Fruit fly (Drosophila melanogaster) whole organism, embryonic: ENCODE results near the gene Ir87a.

Experiments
- CG10321 ChIP-seq: fragments of 200-800 bp; sonication (Bioruptor generic); IDR thresholded peaks from 2 replicates; pipeline ENCODE4 v1.3.6; 2022; ENCODE audit warnings: missing biosample characterization, missing genetic modification characterization
- CG11504 ChIP-seq: fragments of 200-800 bp; sonication (Bioruptor generic); optimal IDR thresholded peaks from 3 replicates; lab custom pipeline; 2019; ENCODE audit warnings: missing biosample characterization, mild to moderate bottlenecking, missing genetic modification characterization, moderate library complexity
- CG12219 ChIP-seq: fragments of 200-800 bp; sonication (Bioruptor generic); optimal IDR thresholded peaks from 3 replicates; lab custom pipeline; 2018; ENCODE audit warnings: missing biosample characterization, mild to moderate bottlenecking, missing genetic modification characterization
- CG12391 ChIP-seq: fragments of 200-800 bp; sonication (Bioruptor generic); optimal IDR thresholded peaks from 3 replicates; lab custom pipeline; 2018; ENCODE audit warnings: missing biosample characterization, mild to moderate bottlenecking, missing genetic modification characterization, moderate library complexity
- CG12769 ChIP-seq: fragments of 200-800 bp; sonication (Bioruptor generic); optimal IDR thresholded peaks from 2 replicates; lab custom pipeline; 2019; ENCODE audit warnings: missing biosample characterization, mild to moderate bottlenecking, missing genetic modification characterization, moderate library complexity
- CG13296 ChIP-seq: fragments of 200-800 bp; sonication (Bioruptor generic); optimal IDR thresholded peaks from 3 replicates; lab custom pipeline; 2018; ENCODE audit warnings: missing biosample characterization, mild to moderate bottlenecking, missing genetic modification characterization
- CG14710 ChIP-seq: fragments of 200-800 bp; sonication (Bioruptor generic); optimal IDR thresholded peaks from 3 replicates; lab custom pipeline; 2019; ENCODE audit warnings: missing biosample characterization, mild to moderate bottlenecking, missing genetic modification characterization, moderate library complexity
- CG1603 ChIP-seq: fragments of 200-800 bp; sonication (Bioruptor generic); optimal IDR thresholded peaks from 2 replicates; lab custom pipeline; 2019; ENCODE audit warnings: missing biosample characterization, mild to moderate bottlenecking, missing genetic modification characterization, moderate library complexity
- CG18262 ChIP-seq: fragments of 200-800 bp; optimal IDR thresholded peaks from 3 replicates; lab custom pipeline; 2019; ENCODE audit warnings: missing biosample characterization, mild to moderate bottlenecking, missing genetic modification characterization, moderate library complexity
- CG18764 ChIP-seq: fragments of 200-800 bp; sonication (Bioruptor generic); optimal IDR thresholded peaks from 3 replicates; lab custom pipeline; 2016; ENCODE audit warnings: missing biosample characterization, missing genetic modification characterization
- CG2202 ChIP-seq: fragments of 200-800 bp; sonication (Bioruptor generic); optimal IDR thresholded peaks from 2 replicates; lab custom pipeline; 2018; ENCODE audit warnings: missing biosample characterization, mild to moderate bottlenecking, missing genetic modification characterization
- CG30403 ChIP-seq: fragments of 200-800 bp; sonication (Bioruptor generic); optimal IDR thresholded peaks from 3 replicates; lab custom pipeline; 2016; ENCODE audit warnings: missing biosample characterization, missing genetic modification characterization
- CG30431 ChIP-seq: fragments of 200-800 bp; sonication (Bioruptor generic); optimal IDR thresholded peaks from 2 replicates; lab custom pipeline; 2017; ENCODE audit warnings: missing biosample characterization, missing genetic modification characterization
- CG31441 ChIP-seq: fragments of 200-800 bp; sonication (Bioruptor generic); IDR thresholded peaks from 2 replicates; pipeline ENCODE4 v1.3.6; 2022; ENCODE audit warnings: missing biosample characterization, missing genetic modification characterization
- CG3163 ChIP-seq: fragments of 200-800 bp; sonication (Bioruptor generic); optimal IDR thresholded peaks from 3 replicates; lab custom pipeline; 2016; ENCODE audit warnings: missing biosample characterization, missing genetic modification characterization
- CG33213 ChIP-seq: fragments of 200-800 bp; sonication (Bioruptor generic); optimal IDR thresholded peaks from 3 replicates; lab custom pipeline; 2016; ENCODE audit warnings: missing biosample characterization, missing genetic modification characterization
- CG6854 ChIP-seq: fragments of 200-800 bp; sonication (Bioruptor generic); optimal IDR thresholded peaks from 3 replicates; lab custom pipeline; 2017; ENCODE audit warnings: missing biosample characterization, mild to moderate bottlenecking, missing genetic modification characterization
- CG7357 ChIP-seq: fragments of 200-800 bp; sonication (Bioruptor generic); IDR thresholded peaks from 3 replicates; pipeline ENCODE4 v1.3.6; 2022; ENCODE audit warnings: missing biosample characterization, missing genetic modification characterization
- CG8388 ChIP-seq: fragments of 200-800 bp; sonication (Bioruptor generic); optimal IDR thresholded peaks from 2 replicates; lab custom pipeline; 2019; ENCODE audit warnings: missing biosample characterization, mild to moderate bottlenecking, missing genetic modification characterization, moderate library complexity
- CG8944 ChIP-seq: fragments of 200-800 bp; sonication (Bioruptor generic); optimal IDR thresholded peaks from 3 replicates; lab custom pipeline; 2016; ENCODE audit warnings: missing biosample characterization, missing genetic modification characterization
- CG9727 ChIP-seq: fragments of 200-800 bp; sonication (Bioruptor generic); optimal IDR thresholded peaks from 3 replicates; lab custom pipeline; 2017; ENCODE audit warnings: missing biosample characterization, mild to moderate bottlenecking, missing genetic modification characterization
- D ChIP-seq, 2 experiments: fragments of 200-800 bp in 1 of 2; fragments of >200 bp in 1 of 2; sonication (Bioruptor generic) in 1 of 2; optimal IDR thresholded peaks; 2 replicates in 1 of 2; 3 replicates in 1 of 2; lab custom pipeline; 2017; ENCODE audit warnings: mild to moderate bottlenecking in 1 of 2, missing biosample characterization in 1 of 2, missing genetic modification characterization in 1 of 2, missing genetic modification reagents in 1 of 2
- Deaf1 ChIP-seq: fragments of 200-800 bp; optimal IDR thresholded peaks from 3 replicates; lab custom pipeline; 2019; ENCODE audit warnings: missing biosample characterization, mild to moderate bottlenecking, missing genetic modification characterization, moderate library complexity
- Dfd ChIP-seq, 2 experiments: fragments of >200 bp; optimal IDR thresholded peaks; 2 replicates each; lab custom pipeline; 2017; ENCODE audit warnings: missing biosample characterization in 2 of 2, missing genetic modification characterization in 2 of 2
- Doc2 ChIP-seq: fragments of 200-800 bp; sonication (Bioruptor generic); IDR thresholded peaks from 2 replicates; pipeline ENCODE4 v1.3.6; 2022; ENCODE audit warnings: missing biosample characterization, missing genetic modification characterization
- H15 ChIP-seq: fragments of 200-800 bp; sonication (Bioruptor generic); IDR thresholded peaks from 3 replicates; pipeline ENCODE4 v1.3.6; 2022; ENCODE audit warnings: missing biosample characterization, missing genetic modification characterization
- Meics ChIP-seq: fragments of 200-800 bp; sonication (Bioruptor generic); optimal IDR thresholded peaks from 2 replicates; lab custom pipeline; 2017; ENCODE audit warnings: missing biosample characterization, mild to moderate bottlenecking, missing genetic modification characterization
- Mes4 ChIP-seq: fragments of 200-800 bp; sonication (Bioruptor generic); optimal IDR thresholded peaks from 2 replicates; lab custom pipeline; 2016; ENCODE audit warnings: missing biosample characterization, missing genetic modification characterization
- NK7.1 ChIP-seq: fragments of 200-800 bp; sonication (Bioruptor generic); optimal IDR thresholded peaks from 3 replicates; lab custom pipeline; 2016; ENCODE audit warnings: missing biosample characterization, missing genetic modification characterization
- Sox102F ChIP-seq: fragments of 200-800 bp; sonication (Bioruptor generic); optimal IDR thresholded peaks from 2 replicates; lab custom pipeline; 2018; ENCODE audit warnings: missing biosample characterization, mild to moderate bottlenecking, missing genetic modification characterization, moderate library complexity
- Ssrp ChIP-seq: fragments of 200-800 bp; sonication (Bioruptor generic); optimal IDR thresholded peaks from 2 replicates; lab custom pipeline; 2018; ENCODE audit warnings: missing biosample characterization, mild to moderate bottlenecking, missing genetic modification characterization, moderate library complexity
- al ChIP-seq: fragments of 200-800 bp; sonication (Bioruptor generic); IDR thresholded peaks from 2 replicates; pipeline ENCODE4 v1.3.6; 2022; ENCODE audit warnings: missing biosample characterization, missing genetic modification characterization
- ap ChIP-seq: fragments of 200-800 bp; sonication (Bioruptor generic); IDR thresholded peaks from 2 replicates; pipeline ENCODE4 v1.3.6; 2022; ENCODE audit warnings: missing biosample characterization, missing genetic modification characterization
- ash1 ChIP-seq: fragments of 200-800 bp; sonication (Bioruptor generic); optimal IDR thresholded peaks from 2 replicates; lab custom pipeline; 2018; ENCODE audit warnings: missing biosample characterization, mild to moderate bottlenecking, missing genetic modification characterization
- cad ChIP-seq: fragments of >200 bp; optimal IDR thresholded peaks from 2 replicates; lab custom pipeline; 2017; ENCODE audit warnings: missing biosample characterization, missing genetic modification characterization
- dati ChIP-seq: fragments of 200-800 bp; sonication (Bioruptor generic); IDR thresholded peaks from 2 replicates; pipeline ENCODE4 v1.3.6; 2022; ENCODE audit warnings: missing biosample characterization, missing genetic modification characterization
- gce ChIP-seq: fragments of 200-800 bp; sonication (Bioruptor generic); IDR thresholded peaks from 3 replicates; pipeline ENCODE4 v1.3.6; 2022; ENCODE audit warnings: missing biosample characterization, missing genetic modification characterization
- grau ChIP-seq: fragments of 200-800 bp; optimal IDR thresholded peaks from 3 replicates; lab custom pipeline; 2019; ENCODE audit warnings: missing biosample characterization, mild to moderate bottlenecking, missing genetic modification characterization, moderate library complexity
- kah ChIP-seq: fragments of 200-800 bp; sonication (Bioruptor generic); optimal IDR thresholded peaks from 2 replicates; lab custom pipeline; 2018; ENCODE audit warnings: missing biosample characterization, mild to moderate bottlenecking, missing genetic modification characterization
- pho ChIP-seq: fragments of 200-800 bp; sonication (Bioruptor generic); optimal IDR thresholded peaks from 2 replicates; lab custom pipeline; 2016; ENCODE audit warnings: missing biosample characterization, missing genetic modification characterization
- phol ChIP-seq: fragments of 200-800 bp; sonication (Bioruptor generic); optimal IDR thresholded peaks from 3 replicates; lab custom pipeline; 2018; ENCODE audit warnings: missing biosample characterization, mild to moderate bottlenecking, missing genetic modification characterization, moderate library complexity
- prd ChIP-seq, 3 experiments: fragments of >200 bp in 2 of 3; fragments of 200-800 bp in 1 of 3; sonication (Bioruptor generic) in 1 of 3; optimal IDR thresholded peaks in 2 of 3; IDR thresholded peaks in 1 of 3; 2 replicates in 2 of 3; 3 replicates in 1 of 3; pipeline versions ENCODE4 v1.3.6 to Lab custom; 2017 to 2022; ENCODE audit warnings: missing biosample characterization in 1 of 3, missing genetic modification characterization in 1 of 3
- schlank ChIP-seq: fragments of 200-800 bp; sonication (Bioruptor generic); optimal IDR thresholded peaks from 2 replicates; lab custom pipeline; 2018; ENCODE audit warnings: missing biosample characterization, mild to moderate bottlenecking, missing genetic modification characterization
- sens ChIP-seq: fragments of 200-800 bp; sonication (Bioruptor generic); peaks from one replicate; lab custom pipeline; 2016; ENCODE audit warnings: missing biosample characterization, missing genetic modification characterization
- slou ChIP-seq: fragments of 200-800 bp; sonication (Bioruptor generic); optimal IDR thresholded peaks from 3 replicates; lab custom pipeline; 2016; ENCODE audit warnings: missing biosample characterization, missing genetic modification characterization
- tio ChIP-seq: fragments of 200-800 bp; sonication (Bioruptor generic); optimal IDR thresholded peaks from 2 replicates; lab custom pipeline; 2017; ENCODE audit warnings: missing biosample characterization, missing genetic modification characterization, inconsistent platforms
- tll ChIP-seq, 2 experiments: fragments of 200-800 bp in 1 of 2; fragments of >200 bp in 1 of 2; sonication (Bioruptor generic) in 1 of 2; optimal IDR thresholded peaks; 2 replicates each; lab custom pipeline; 2017 to 2019; ENCODE audit warnings: missing biosample characterization in 2 of 2, missing genetic modification characterization in 2 of 2, mild to moderate bottlenecking in 1 of 2, moderate library complexity in 1 of 2
- unc-4 ChIP-seq: fragments of 200-800 bp; sonication (Bioruptor generic); IDR thresholded peaks from 2 replicates; pipeline ENCODE4 v1.3.6; 2022; ENCODE audit warnings: missing biosample characterization, missing genetic modification characterization; ENCODE audit not compliant: partially characterized antibody
- wek ChIP-seq: fragments of 200-800 bp; sonication (Bioruptor generic); optimal IDR thresholded peaks from 3 replicates; lab custom pipeline; 2018; ENCODE audit warnings: missing biosample characterization, mild to moderate bottlenecking, missing genetic modification characterization, moderate library complexity
- zfh1 ChIP-seq: fragments of 200-800 bp; sonication (Bioruptor generic); IDR thresholded peaks from 3 replicates; pipeline ENCODE4 v1.3.6; 2022; ENCODE audit warnings: missing biosample characterization, missing genetic modification characterization

Ir87a gene

dm6 chr3R:13446489-13446888 is 26.4 kb downstream of the Ir87a start (continued):
- no peak for TF ChIP-seq unc-4 (GFP tag; lab: Robert Waterston, UW)
- TF ChIP-seq CG2202: peak; percentile 21
- peak; percentile 65 for TF ChIP-seq CG30403 (GFP tag; lab: Kevin White, UChicago)
- no peak for TF ChIP-seq NK7.1 (GFP tag; lab: Kevin White, UChicago)
- TF ChIP-seq kah: no peak
- TF ChIP-seq prd (optimal IDR thresholded peaks at IDR 0.05; lab: Kevin White, UChicago): no peak
- TF ChIP-seq prd (GFP tag; IDR thresholded peaks at IDR 0.05; lab: Robert Waterston, UW): peak; percentile 29; the same call in 1 of the 3 replicates
- no peak for TF ChIP-seq ash1 (GFP tag; lab: Kevin White, UChicago)
- peak; percentile 75 for TF ChIP-seq grau (tag; lab: Kevin White, UChicago)
- peak; percentile 59 for TF ChIP-seq Meics (GFP tag; lab: Kevin White, UChicago)
- TF ChIP-seq wek (GFP tag; lab: Kevin White, UChicago): no peak
- no peak for TF ChIP-seq CG1603 (tag; lab: Kevin White, UChicago)
- no peak for TF ChIP-seq Mes4 (GFP tag; lab: Kevin White, UChicago)
- peak; percentile 13 for TF ChIP-seq CG13296 (GFP tag; lab: Kevin White, UChicago)
- TF ChIP-seq gce (GFP tag; lab: Robert Waterston, UW): no peak
- peak; percentile 24; the same call in 1 of the 2 replicates for TF ChIP-seq al
- peak; percentile 46 for TF ChIP-seq CG12391 (tag; lab: Kevin White, UChicago)
- peak; percentile 76 for TF ChIP-seq CG18262 (tag; lab: Kevin White, UChicago)
- TF ChIP-seq sens (GFP tag; lab: Kevin White, UChicago): peak; percentile 68
- TF ChIP-seq CG7357 (GFP tag; lab: Robert Waterston, UW): peak; percentile 60; the same call in 1 of the 3 replicates
- TF ChIP-seq CG6854 (GFP tag; lab: Kevin White, UChicago): peak; percentile 16
- no peak for TF ChIP-seq zfh1 (GFP tag; lab: Robert Waterston, UW)
- TF ChIP-seq Sox102F (GFP tag; lab: Kevin White, UChicago): peak; percentile 58
- peak; percentile 64 for TF ChIP-seq CG11504 (tag; lab: Kevin White, UChicago)
- no peak for TF ChIP-seq Doc2 (GFP tag; lab: Robert Waterston, UW)
- peak; percentile 35 for TF ChIP-seq Deaf1 (tag; lab: Kevin White, UChicago)
- TF ChIP-seq phol (tag; lab: Kevin White, UChicago): peak; percentile 65
- peak; percentile 5 for TF ChIP-seq CG18764 (GFP tag; lab: Kevin White, UChicago)
- peak; percentile 43 for TF ChIP-seq tio (GFP tag; lab: Kevin White, UChicago)
- no peak for TF ChIP-seq cad (GFP tag; lab: Kevin White, UChicago)
- TF ChIP-seq CG14710: peak; percentile 42
- TF ChIP-seq D (optimal IDR thresholded peaks at IDR 0.05; lab: Kevin White, UChicago): no peak
- TF ChIP-seq D (GFP tag; optimal IDR thresholded peaks at IDR 0.05; lab: Kevin White, UChicago): peak; percentile 13
- peak; percentile 80 for TF ChIP-seq CG31441 (GFP tag; lab: Robert Waterston, UW)
- TF ChIP-seq pho: peak; percentile 8
- TF ChIP-seq CG3163 (GFP tag; lab: Kevin White, UChicago): no peak
- TF ChIP-seq CG8388: peak; percentile 40
- TF ChIP-seq CG10321 (GFP tag; lab: Robert Waterston, UW): no peak
- no peak for TF ChIP-seq CG33213 (GFP tag; lab: Kevin White, UChicago)
- TF ChIP-seq Ssrp: peak; percentile 51
- TF ChIP-seq dati: no peak
- no peak for TF ChIP-seq CG12769 (tag; lab: Kevin White, UChicago)
- TF ChIP-seq slou (GFP tag; lab: Kevin White, UChicago): no peak
- TF ChIP-seq tll (GFP tag; optimal IDR thresholded peaks at IDR 0.05; lab: Kevin White, UChicago): no peak
- TF ChIP-seq CG9727: peak; percentile 37
- TF ChIP-seq CG8944: no peak
- no peak for TF ChIP-seq schlank
- no peak for TF ChIP-seq H15
- no peak for TF ChIP-seq Dfd (GFP tag; optimal IDR thresholded peaks at IDR 0.05; lab: Kevin White, UChicago)
- no peak for TF ChIP-seq ap (GFP tag; lab: Robert Waterston, UW)
- TF ChIP-seq CG30431 (GFP tag; lab: Kevin White, UChicago): no peak
- TF ChIP-seq CG12219 (GFP tag; lab: Kevin White, UChicago): no peak
